Fruit fly (Drosophila melanogaster) whole organism, pupa: ENCODE measurements around the gene CG43850.

ENCODE experiments used
- CG10348 ChIP-seq: fragments of 200-800 bp; sonication (Bioruptor generic); IDR thresholded peaks from 2 replicates; pipeline ENCODE4 v1.3.6; 2022; ENCODE audit warnings: missing biosample characterization, missing genetic modification characterization
- CG12605 ChIP-seq: fragments of 200-800 bp; sonication (Bioruptor generic); IDR thresholded peaks from 2 replicates; pipeline ENCODE4 v1.3.6; 2022; ENCODE audit warnings: missing biosample characterization, missing genetic modification characterization
- CG13204 ChIP-seq: fragments of 200-800 bp; sonication (Bioruptor generic); optimal IDR thresholded peaks from 2 replicates; lab custom pipeline; 2018; ENCODE audit warnings: missing biosample characterization, mild to moderate bottlenecking, missing genetic modification characterization, moderate library complexity
- CG14655 ChIP-seq: fragments of 200-800 bp; sonication (Bioruptor generic); optimal IDR thresholded peaks from 3 replicates; lab custom pipeline; 2017; ENCODE audit warnings: mild to moderate bottlenecking, missing biosample characterization, missing genetic modification reagents, missing genetic modification characterization
- CG15710 ChIP-seq: fragments of 200-800 bp; sonication (Bioruptor generic); optimal IDR thresholded peaks from 2 replicates; lab custom pipeline; 2018; ENCODE audit warnings: missing biosample characterization, mild to moderate bottlenecking, missing genetic modification characterization, moderate library complexity
- CG17806 ChIP-seq: fragments of 200-800 bp; sonication (Bioruptor generic); optimal IDR thresholded peaks from 2 replicates; lab custom pipeline; 2018; ENCODE audit warnings: missing biosample characterization, mild to moderate bottlenecking, missing genetic modification characterization, moderate library complexity
- CG32121 ChIP-seq: fragments of 200-800 bp; sonication (Bioruptor generic); IDR thresholded peaks from 2 replicates; pipeline ENCODE4 v1.3.6; 2022; ENCODE audit warnings: missing biosample characterization, missing genetic modification characterization
- CG34367 ChIP-seq: fragments of 200-800 bp; sonication (Bioruptor generic); optimal IDR thresholded peaks from 2 replicates; lab custom pipeline; 2018; ENCODE audit warnings: missing biosample characterization, mild to moderate bottlenecking, missing genetic modification characterization
- CG4496 ChIP-seq: fragments of 200-800 bp; sonication (Bioruptor generic); IDR thresholded peaks from 3 replicates; pipeline ENCODE4 v1.3.6; 2022; ENCODE audit warnings: missing biosample characterization, missing genetic modification characterization
- CG8159 ChIP-seq: fragments of 200-800 bp; sonication (Bioruptor generic); optimal IDR thresholded peaks from 3 replicates; lab custom pipeline; 2018; ENCODE audit warnings: missing biosample characterization, mild to moderate bottlenecking, missing genetic modification characterization, moderate library complexity
- CG8301 ChIP-seq: fragments of 200-800 bp; sonication (Bioruptor generic); optimal IDR thresholded peaks from 2 replicates; lab custom pipeline; 2018; ENCODE audit warnings: missing biosample characterization, mild to moderate bottlenecking, missing genetic modification characterization
- CG9948 ChIP-seq: fragments of 200-800 bp; sonication (Bioruptor generic); optimal IDR thresholded peaks from 2 replicates; lab custom pipeline; 2018; ENCODE audit warnings: missing biosample characterization, mild to moderate bottlenecking, missing genetic modification characterization, moderate library complexity
- D1 ChIP-seq: fragments of 200-800 bp; sonication (Bioruptor generic); optimal IDR thresholded peaks from 2 replicates; lab custom pipeline; 2018; ENCODE audit warnings: missing biosample characterization, mild to moderate bottlenecking, missing genetic modification characterization, moderate library complexity
- EcR ChIP-seq: fragments of 200-800 bp; sonication (Bioruptor generic); optimal IDR thresholded peaks from 3 replicates; lab custom pipeline; 2019; ENCODE audit warnings: missing biosample characterization, missing genetic modification characterization, mild to moderate bottlenecking, moderate library complexity, missing genetic modification reagents
- Ets98B ChIP-seq: fragments of 200-800 bp; sonication (Bioruptor generic); IDR thresholded peaks from 2 replicates; pipeline ENCODE4 v1.3.6; 2022; ENCODE audit warnings: missing biosample characterization, missing genetic modification characterization
- Pif1A ChIP-seq: fragments of 200-800 bp; sonication (Bioruptor generic); optimal IDR thresholded peaks from 3 replicates; lab custom pipeline; 2016; ENCODE audit warnings: missing biosample characterization, missing genetic modification characterization
- Pif1B ChIP-seq: fragments of 200-800 bp; sonication (Bioruptor generic); optimal IDR thresholded peaks from 3 replicates; lab custom pipeline; 2016; ENCODE audit warnings: missing biosample characterization, missing genetic modification characterization
- Snoo ChIP-seq: fragments of 200-800 bp; sonication (Bioruptor generic); optimal IDR thresholded peaks from 3 replicates; lab custom pipeline; 2017; ENCODE audit warnings: missing biosample characterization, mild to moderate bottlenecking, missing genetic modification characterization, inconsistent platforms
- fd96Ca ChIP-seq: fragments of 200-800 bp; sonication (Bioruptor generic); IDR thresholded peaks from 3 replicates; pipeline ENCODE4 v1.3.6; 2022; ENCODE audit warnings: missing biosample characterization, missing genetic modification characterization
- gl ChIP-seq: fragments of 200-800 bp; sonication (Bioruptor generic); optimal IDR thresholded peaks from 2 replicates; lab custom pipeline; 2018; ENCODE audit warnings: missing biosample characterization, mild to moderate bottlenecking, missing genetic modification characterization
- rn ChIP-seq: fragments of 200-800 bp; sonication (Bioruptor generic); IDR thresholded peaks from 2 replicates; pipeline ENCODE4 v1.3.6; 2022; ENCODE audit warnings: missing biosample characterization, missing genetic modification characterization

The CG43850 gene

DNA sequence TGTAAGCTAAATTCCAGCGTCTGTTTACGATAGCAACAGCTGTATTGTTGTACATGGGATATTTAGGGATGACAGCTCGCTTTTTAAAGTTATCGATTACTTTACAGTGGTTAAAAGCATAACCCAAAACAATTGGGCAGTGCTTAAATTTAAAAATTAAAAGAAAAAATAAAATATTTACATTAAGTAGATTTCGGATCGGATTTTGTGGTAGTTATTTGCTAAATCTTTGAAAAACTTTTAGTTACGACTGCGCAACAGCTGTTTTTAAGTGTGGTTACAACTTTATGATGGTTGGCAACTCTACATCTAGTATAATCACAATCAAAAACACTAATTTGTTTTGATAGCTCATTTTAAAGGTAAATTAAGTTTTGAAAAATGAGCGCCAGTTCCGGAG, 28.0 kb upstream of the CG43850 start, which contains the start of the genes Ing5 and CG7099:
TSS of gene Ing5 (minus strand) at position 58 of the 400 bp plus-strand sequence.
TSS of gene CG7099 (plus strand) at position 317 of the 400 bp plus-strand sequence.
- TF ChIP-seq gl: peak; percentile 77
- peak; percentile 89 for TF ChIP-seq CG12605 (GFP tag; lab: Robert Waterston, UW)
- peak; percentile 92 for TF ChIP-seq CG9948 (tag; lab: Kevin White, UChicago)
- TF ChIP-seq CG32121 (GFP tag; lab: Robert Waterston, UW): peak; percentile 93
- peak; percentile 94 for TF ChIP-seq CG17806
- TF ChIP-seq CG34367 (tag; lab: Kevin White, UChicago): peak; percentile 88
- TF ChIP-seq Snoo: peak; percentile 95
- no peak for TF ChIP-seq Pif1A (GFP tag; lab: Kevin White, UChicago)
- TF ChIP-seq EcR (GFP tag; lab: Kevin White, UChicago): no peak
- peak; percentile 63 for TF ChIP-seq CG10348 (GFP tag; lab: Robert Waterston, UW)
- peak; percentile 93 for TF ChIP-seq fd96Ca
- peak; percentile 93 for TF ChIP-seq CG8159
- no peak for TF ChIP-seq D1 (tag; lab: Kevin White, UChicago)
- no peak for TF ChIP-seq CG13204
- peak; percentile 96 for TF ChIP-seq CG4496 (GFP tag; lab: Robert Waterston, UW)
- TF ChIP-seq rn (GFP tag; lab: Robert Waterston, UW): peak; percentile 87
- TF ChIP-seq CG8301 (tag; lab: Kevin White, UChicago): peak; percentile 89
- TF ChIP-seq Ets98B (GFP tag; lab: Robert Waterston, UW): peak; percentile 93
- no peak for TF ChIP-seq CG14655 (GFP tag; lab: Kevin White, UChicago)
- TF ChIP-seq CG15710 (tag; lab: Kevin White, UChicago): peak; percentile 93
- TF ChIP-seq Pif1B (GFP tag; lab: Kevin White, UChicago): peak; percentile 93

DNA sequence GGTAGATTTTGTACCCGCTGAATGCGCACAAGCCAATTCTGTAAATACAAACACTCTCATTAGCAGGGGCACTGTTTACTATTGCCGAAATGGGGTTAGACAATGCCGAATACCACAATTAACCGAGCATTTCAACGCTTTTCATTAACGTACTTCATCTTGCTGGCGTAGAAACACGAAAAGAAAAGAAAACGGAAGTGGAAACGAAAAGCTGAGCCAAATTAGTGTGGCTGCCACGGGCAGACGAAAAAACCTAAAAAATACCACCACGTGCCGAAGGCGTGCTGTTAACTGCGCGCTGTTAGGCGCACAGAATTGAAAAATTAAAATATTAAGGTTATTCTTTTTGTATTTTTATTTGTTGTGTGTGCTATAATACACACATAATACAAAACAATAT, 20.3 kb upstream of the CG43850 start, which contains the start of gene RpL24:
TSS of gene RpL24 (minus strand) at position 229 of the 400 bp plus-strand sequence.
- TF ChIP-seq CG15710 (tag; lab: Kevin White, UChicago) (peak; percentile 70), CG8301 (tag; lab: Kevin White, UChicago) (peak; percentile 59), fd96Ca (peak; percentile 63; the same call in 1 of the 3 replicates), CG34367 (tag; lab: Kevin White, UChicago) (peak; percentile 82), D1 (tag; lab: Kevin White, UChicago) (no peak), CG10348 (GFP tag; lab: Robert Waterston, UW) (no peak), CG4496 (GFP tag; lab: Robert Waterston, UW) (peak; percentile 92), CG13204 (no peak), CG14655 (GFP tag; lab: Kevin White, UChicago) (no peak), CG9948 (tag; lab: Kevin White, UChicago) (peak; percentile 8), Pif1B (GFP tag; lab: Kevin White, UChicago) (peak; percentile 84), CG17806 (peak; percentile 25), Pif1A (GFP tag; lab: Kevin White, UChicago) (peak; percentile 89), Ets98B (GFP tag; lab: Robert Waterston, UW) (peak; percentile 80), CG12605 (GFP tag; lab: Robert Waterston, UW) (peak; percentile 81), Snoo (peak; percentile 95), gl (peak; percentile 80), CG8159 (peak; percentile 66), EcR (GFP tag; lab: Kevin White, UChicago) (no peak), rn (GFP tag; lab: Robert Waterston, UW) (peak; percentile 62; the same call in 1 of the 2 replicates), CG32121 (GFP tag; lab: Robert Waterston, UW) (peak; percentile 62; the same call in 1 of the 2 replicates)

DNA sequence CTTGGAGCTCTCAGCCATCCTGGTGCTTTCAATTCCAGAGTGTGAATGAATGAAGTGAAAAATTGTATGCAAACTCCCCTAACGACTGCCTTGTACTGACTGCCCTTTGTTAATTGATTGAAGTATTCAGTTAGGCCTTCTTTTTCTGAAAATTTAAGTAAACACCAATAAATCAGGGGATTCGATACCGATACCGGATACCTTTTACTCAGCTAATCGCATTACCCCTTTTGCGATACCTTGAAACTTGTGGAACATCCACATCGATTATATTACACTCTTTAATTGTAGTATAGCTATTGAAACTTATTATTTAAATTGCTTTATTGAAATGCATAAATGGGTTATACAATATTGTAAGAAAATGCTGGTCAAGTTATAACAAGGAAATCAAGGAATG, 19.1 kb upstream of the CG43850 start, which contains the start of gene CG16957:
TSS of gene CG16957 (minus strand) at position 101 of the 400 bp plus-strand sequence.
- no peak for TF ChIP-seq Ets98B (GFP tag; lab: Robert Waterston, UW)

DNA sequence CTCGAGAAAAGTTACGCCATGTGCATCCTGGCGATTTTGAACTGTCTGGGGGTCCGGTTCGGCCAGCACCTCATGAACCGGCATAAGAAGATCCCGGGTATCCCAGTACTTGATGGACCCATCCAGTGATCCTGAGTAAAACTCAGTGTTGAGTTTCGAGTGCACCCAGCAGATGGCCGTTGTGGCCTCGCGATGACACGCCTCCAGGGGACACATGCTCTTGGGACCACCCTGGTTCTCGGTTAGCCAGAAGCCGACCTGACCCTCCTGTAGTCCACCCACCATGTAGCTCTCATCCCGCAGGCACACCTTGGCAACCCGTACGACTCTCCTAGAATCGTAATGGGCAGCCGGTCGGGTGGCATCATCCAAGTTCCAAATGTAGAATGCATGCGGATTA, 17.8 kb upstream of the CG43850 start:
- TF ChIP-seq gl: no peak
- no peak for TF ChIP-seq CG4496 (GFP tag; lab: Robert Waterston, UW)
- no peak for TF ChIP-seq CG12605 (GFP tag; lab: Robert Waterston, UW)
- TF ChIP-seq D1 (tag; lab: Kevin White, UChicago): no peak
- no peak for TF ChIP-seq rn (GFP tag; lab: Robert Waterston, UW)
- no peak for TF ChIP-seq CG13204
- TF ChIP-seq Ets98B (GFP tag; lab: Robert Waterston, UW): no peak
- no peak for TF ChIP-seq CG9948 (tag; lab: Kevin White, UChicago)
- TF ChIP-seq CG8301 (tag; lab: Kevin White, UChicago): no peak
- TF ChIP-seq fd96Ca: no peak
- no peak for TF ChIP-seq CG34367 (tag; lab: Kevin White, UChicago)
- TF ChIP-seq, all 21 proteins: peak for 0

DNA sequence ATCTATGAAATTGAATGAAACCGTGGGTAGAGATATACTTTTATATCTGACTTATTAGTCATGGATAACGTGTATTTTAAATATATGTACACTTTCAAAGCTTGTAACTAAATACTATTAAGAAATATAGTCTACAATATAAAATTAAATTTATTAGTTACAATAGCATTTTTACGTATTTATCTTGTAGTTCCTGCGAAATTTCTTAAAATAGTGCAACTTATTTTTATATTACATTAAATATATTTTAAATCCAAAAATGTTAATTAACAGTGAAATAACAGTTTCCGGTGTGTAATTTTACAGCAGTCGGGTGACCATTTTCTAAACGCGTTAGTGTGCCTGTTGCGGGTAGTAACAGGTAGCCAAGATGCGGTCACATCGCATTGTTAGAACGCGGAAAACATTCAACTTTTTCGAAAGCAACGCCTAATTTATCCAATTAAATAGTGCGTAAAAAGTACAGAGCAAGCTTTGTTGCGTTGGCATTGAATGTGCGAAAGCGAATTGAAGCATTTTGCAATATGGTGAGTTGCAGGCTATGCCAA, 16.5 kb upstream of the CG43850 start, which contains the start of the genes CG10859 and CG7110:
TSS of gene CG10859 (minus strand) at position 51 of the 548 bp plus-strand sequence.
TSS of gene CG7110 (plus strand) at position 378 of the 548 bp plus-strand sequence.
- TF ChIP-seq rn (GFP tag; lab: Robert Waterston, UW) (no peak), Pif1A (GFP tag; lab: Kevin White, UChicago) (no peak), CG4496 (GFP tag; lab: Robert Waterston, UW) (no peak), Snoo (peak; percentile 49), CG34367 (tag; lab: Kevin White, UChicago) (peak; percentile 10), CG12605 (GFP tag; lab: Robert Waterston, UW) (no peak)

DNA sequence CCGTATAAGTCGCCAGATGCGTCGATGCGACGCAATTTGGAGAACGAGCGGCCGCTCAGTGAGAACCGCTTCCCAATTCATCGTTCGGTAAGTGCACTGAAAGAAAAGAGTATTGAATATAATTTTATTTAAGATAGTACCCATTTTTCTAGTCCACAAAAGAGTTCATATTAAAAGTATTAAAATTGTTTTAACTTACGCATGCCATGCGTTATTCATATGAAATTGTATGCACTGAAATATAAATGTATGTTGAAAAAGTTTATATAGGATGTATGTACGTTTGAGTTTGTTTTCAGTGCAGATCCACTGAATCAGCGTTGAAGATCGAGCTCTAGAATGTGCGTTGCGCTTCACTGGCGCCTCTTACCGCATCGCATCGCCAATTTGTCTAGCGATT, 15.7 kb upstream of the CG43850 start:
- TF ChIP-seq fd96Ca (no peak), CG9948 (tag; lab: Kevin White, UChicago) (peak; percentile 2), CG4496 (GFP tag; lab: Robert Waterston, UW) (0 out of 3 replicates have a peak, but pooled peaks have one; percentile 29), gl (no peak), CG14655 (GFP tag; lab: Kevin White, UChicago) (peak; percentile 41), Ets98B (GFP tag; lab: Robert Waterston, UW) (no peak), CG34367 (tag; lab: Kevin White, UChicago) (no peak), Pif1A (GFP tag; lab: Kevin White, UChicago) (peak; percentile 27), Pif1B (GFP tag; lab: Kevin White, UChicago) (no peak), CG15710 (tag; lab: Kevin White, UChicago) (no peak), EcR (GFP tag; lab: Kevin White, UChicago) (no peak), D1 (tag; lab: Kevin White, UChicago) (no peak), CG13204 (no peak), CG32121 (GFP tag; lab: Robert Waterston, UW) (0 out of 2 replicates have a peak, but pooled peaks have one; percentile 26), CG10348 (GFP tag; lab: Robert Waterston, UW) (no peak), Snoo (no peak), CG8159 (no peak), rn (GFP tag; lab: Robert Waterston, UW) (no peak), CG12605 (GFP tag; lab: Robert Waterston, UW) (no peak), CG8301 (tag; lab: Kevin White, UChicago) (peak; percentile 35), CG17806 (no peak)
